Worm (Caenorhabditis elegans) whole organism, midembryonic: ENCODE results near the gene BE0003N10.6.

Source experiments
- T22C8.4 ChIP-seq: fragments of 200-800 bp; sonication (Bioruptor generic); IDR thresholded peaks from 2 replicates; pipeline ENCODE4 v1.3.6; 2022; ENCODE audit warnings: missing genetic modification characterization, missing compliant biosample characterization
- flt-1 ChIP-seq: fragments of 200-800 bp; sonication (Bioruptor generic); IDR thresholded peaks from 2 replicates; pipeline ENCODE4 v1.3.6; 2022; ENCODE audit warnings: missing genetic modification characterization, missing compliant biosample characterization
- med-1 ChIP-seq: sonication (generic microtip); optimal IDR thresholded peaks from 2 replicates; lab custom pipeline; 2017; ENCODE audit warnings: missing genetic modification characterization, mild to moderate bottlenecking, missing compliant biosample characterization, antibody characterized with exemption, missing genetic modification reagents; ENCODE audit not compliant: insufficient read depth
- ztf-23 ChIP-seq: fragments of 200-800 bp; sonication (Bioruptor generic); IDR thresholded peaks from 2 replicates; pipeline ENCODE4 v1.3.6; 2022; ENCODE audit warnings: missing genetic modification reagents, missing genetic modification characterization, missing compliant biosample characterization
- ztf-29 ChIP-seq: fragments of 200-800 bp; sonication (Bioruptor generic); IDR thresholded peaks from 2 replicates; pipeline ENCODE4 v1.3.6; 2022; ENCODE audit warnings: missing genetic modification reagents, missing genetic modification characterization, missing compliant biosample characterization

DNA sequence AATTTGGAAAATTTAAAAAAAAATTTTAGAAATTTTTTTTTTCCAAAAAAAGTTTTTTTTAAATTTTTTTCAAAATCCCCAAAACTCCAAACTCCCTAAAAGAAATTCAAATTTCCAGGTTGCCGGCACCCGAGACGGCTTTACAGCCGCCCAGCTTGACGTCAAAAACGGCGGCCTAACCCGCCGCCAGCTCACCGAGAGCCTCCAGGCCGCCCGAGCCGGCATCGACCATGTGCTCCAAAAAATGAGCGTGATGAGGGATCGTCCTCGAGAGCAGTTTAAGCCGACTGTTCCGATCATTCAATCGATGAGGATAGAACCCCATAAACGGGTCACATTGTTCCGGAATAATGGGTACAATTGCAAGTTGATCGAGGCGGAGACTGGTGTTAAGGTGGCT, 16.1 kb downstream of the BE0003N10.6 start:
- TF ChIP-seq ztf-29 (GFP tag; lab: Robert Waterston, UW), result no peak
- TF ChIP-seq flt-1, result no peak
- TF ChIP-seq T22C8.4 (GFP tag; lab: Robert Waterston, UW), result no peak
- no peak for TF ChIP-seq med-1 (GFP tag; lab: Kevin White, UChicago)
- no peak for TF ChIP-seq ztf-23 (GFP tag; lab: Robert Waterston, UW)
